Fruit fly (Drosophila melanogaster) S2 (cell line): ENCODE results near the gene CG5883.

Experiments
- CG8478 ChIP-seq: fragments of >200 bp; optimal IDR thresholded peaks from 2 replicates; lab custom pipeline; 2018
- CTCF ChIP-seq, 2 experiments: fragments of >200 bp; optimal IDR thresholded peaks; 2 replicates each; lab custom pipeline; 2018

DNA sequence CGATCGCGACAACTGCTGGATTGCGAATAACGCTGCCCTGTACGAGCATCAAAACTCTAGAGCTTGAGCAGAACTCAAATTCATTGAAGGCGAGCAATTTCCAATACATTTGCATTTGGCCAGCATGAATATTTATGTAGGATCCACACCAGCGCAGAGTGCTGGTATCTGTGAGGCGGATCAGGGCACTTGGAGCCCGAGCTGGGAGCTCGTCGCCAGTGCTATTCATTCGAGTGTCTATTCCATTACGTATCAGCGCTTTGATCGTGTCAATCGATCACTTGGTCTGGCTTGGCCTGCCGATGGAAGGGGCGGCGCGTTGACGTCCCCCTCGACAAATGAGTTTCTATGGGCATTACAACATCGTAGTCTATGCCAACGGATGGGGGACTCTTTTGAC lies 21.5 kb upstream of the CG5883 start, which contains the start of gene prc:
- TF ChIP-seq CG8478 (lab: Kevin White, UChicago) (no peak), CTCF (optimal IDR thresholded peaks at IDR 0.05; lab: Kevin White, UChicago) (no peak)
